Fruit fly (Drosophila melanogaster) whole organism: ENCODE data around the gene CG33642.
A peak's percentile ranks its signal among the peaks of the same experiment; 100 is the strongest.

ENCODE experiments used
- CG8478 ChIP-seq: fragments of >200 bp; optimal IDR thresholded peaks from 2 replicates; lab custom pipeline; 2018; ENCODE audit warnings: inconsistent platforms
- Dll ChIP-seq: fragments of >200 bp; optimal IDR thresholded peaks from 2 replicates; lab custom pipeline; 2017
- EcR ChIP-seq, 2 experiments: fragments of >200 bp; optimal IDR thresholded peaks; 2 replicates each; lab custom pipeline; 2017; ENCODE audit warnings: missing biosample characterization in 2 of 2, missing genetic modification characterization in 2 of 2, missing genetic modification reagents in 2 of 2
- pan ChIP-seq: fragments of >200 bp; optimal IDR thresholded peaks from 2 replicates; lab custom pipeline; 2017
- psq ChIP-seq: fragments of >200 bp; optimal IDR thresholded peaks from 2 replicates; lab custom pipeline; 2017
- usp ChIP-seq: fragments of >200 bp; optimal IDR thresholded peaks from 2 replicates; lab custom pipeline; 2017; ENCODE audit warnings: missing biosample characterization, missing genetic modification characterization, mixed read lengths

The CG33642 gene

DNA sequence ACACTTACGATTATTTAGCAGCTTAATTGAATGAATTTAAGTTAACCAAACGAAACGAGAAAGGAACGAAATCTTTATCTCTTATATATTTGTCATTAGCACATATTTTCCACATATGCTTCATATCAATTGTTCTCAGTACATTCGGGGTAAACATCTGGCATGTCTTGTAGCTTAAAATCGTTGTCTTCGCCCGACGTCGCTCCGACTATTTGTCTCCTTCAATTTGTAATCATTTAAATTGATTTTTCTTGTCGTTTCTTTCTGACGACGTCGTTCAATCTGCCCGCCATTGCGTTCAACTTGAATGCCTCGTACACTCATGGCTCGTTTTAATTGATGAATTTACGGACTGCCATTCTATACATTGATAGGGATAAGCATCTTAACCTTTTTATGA lies 40.2 kb downstream of the CG33642 start:
- no peak for TF ChIP-seq CG8478 (lab: Kevin White, UChicago)
- no peak for TF ChIP-seq psq
- no peak for TF ChIP-seq Dll (lab: Kevin White, UChicago)
- TF ChIP-seq pan (lab: Kevin White, UChicago): no peak

- TF ChIP-seq Dll (lab: Kevin White, UChicago): no peak
- no peak for TF ChIP-seq usp (GFP tag; lab: Kevin White, UChicago)
- no peak for TF ChIP-seq EcR (GFP tag; optimal IDR thresholded peaks at IDR 0.05; lab: Kevin White, UChicago)
- TF ChIP-seq psq: no peak
- no peak for TF ChIP-seq pan (lab: Kevin White, UChicago)
- TF ChIP-seq CG8478 (lab: Kevin White, UChicago): no peak
Observed at dm6 chr2L:13570982-13571426, 41.2 kb downstream of the CG33642 start.

dm6 chr2L:13571791-13572451 lies 42.1 kb downstream of the CG33642 start:
- TF ChIP-seq EcR (GFP tag; optimal IDR thresholded peaks at IDR 0.05; lab: Kevin White, UChicago): no peak
- TF ChIP-seq pan (lab: Kevin White, UChicago): peak; percentile 70
